Worm (Caenorhabditis elegans) whole organism, midembryonic: Measurements from ENCODE around the gene hdl-1.

Source experiments
- T22C8.4 ChIP-seq: fragments of 200-800 bp; sonication (Bioruptor generic); IDR thresholded peaks from 2 replicates; pipeline ENCODE4 v1.3.6; 2022; ENCODE audit warnings: missing genetic modification characterization, missing compliant biosample characterization
- cog-1 ChIP-seq: sonication (generic microtip); optimal IDR thresholded peaks from 2 replicates; lab custom pipeline; 2016; ENCODE audit warnings: missing genetic modification characterization, missing compliant biosample characterization
- flt-1 ChIP-seq: fragments of 200-800 bp; sonication (Bioruptor generic); IDR thresholded peaks from 2 replicates; pipeline ENCODE4 v1.3.6; 2022; ENCODE audit warnings: missing genetic modification characterization, missing compliant biosample characterization
- klf-2 ChIP-seq: fragments of 200-800 bp; sonication (Bioruptor generic); conservative IDR thresholded peaks from 2 replicates; pipeline ENCODE4 v1.3.6; 2022; ENCODE audit warnings: missing genetic modification reagents, missing genetic modification characterization, missing compliant biosample characterization
- med-1 ChIP-seq: sonication (generic microtip); optimal IDR thresholded peaks from 2 replicates; lab custom pipeline; 2017; ENCODE audit warnings: missing genetic modification characterization, mild to moderate bottlenecking, missing compliant biosample characterization, antibody characterized with exemption, missing genetic modification reagents; ENCODE audit not compliant: insufficient read depth
- ref-1 ChIP-seq: fragments of 200-800 bp; sonication (Bioruptor generic); conservative IDR thresholded peaks from 2 replicates; pipeline ENCODE4 v1.3.6; 2022; ENCODE audit warnings: missing genetic modification reagents, missing genetic modification characterization, missing compliant biosample characterization
- ztf-23 ChIP-seq: fragments of 200-800 bp; sonication (Bioruptor generic); IDR thresholded peaks from 2 replicates; pipeline ENCODE4 v1.3.6; 2022; ENCODE audit warnings: missing genetic modification reagents, missing genetic modification characterization, missing compliant biosample characterization
- ztf-29 ChIP-seq: fragments of 200-800 bp; sonication (Bioruptor generic); IDR thresholded peaks from 2 replicates; pipeline ENCODE4 v1.3.6; 2022; ENCODE audit warnings: missing genetic modification reagents, missing genetic modification characterization, missing compliant biosample characterization

DNA sequence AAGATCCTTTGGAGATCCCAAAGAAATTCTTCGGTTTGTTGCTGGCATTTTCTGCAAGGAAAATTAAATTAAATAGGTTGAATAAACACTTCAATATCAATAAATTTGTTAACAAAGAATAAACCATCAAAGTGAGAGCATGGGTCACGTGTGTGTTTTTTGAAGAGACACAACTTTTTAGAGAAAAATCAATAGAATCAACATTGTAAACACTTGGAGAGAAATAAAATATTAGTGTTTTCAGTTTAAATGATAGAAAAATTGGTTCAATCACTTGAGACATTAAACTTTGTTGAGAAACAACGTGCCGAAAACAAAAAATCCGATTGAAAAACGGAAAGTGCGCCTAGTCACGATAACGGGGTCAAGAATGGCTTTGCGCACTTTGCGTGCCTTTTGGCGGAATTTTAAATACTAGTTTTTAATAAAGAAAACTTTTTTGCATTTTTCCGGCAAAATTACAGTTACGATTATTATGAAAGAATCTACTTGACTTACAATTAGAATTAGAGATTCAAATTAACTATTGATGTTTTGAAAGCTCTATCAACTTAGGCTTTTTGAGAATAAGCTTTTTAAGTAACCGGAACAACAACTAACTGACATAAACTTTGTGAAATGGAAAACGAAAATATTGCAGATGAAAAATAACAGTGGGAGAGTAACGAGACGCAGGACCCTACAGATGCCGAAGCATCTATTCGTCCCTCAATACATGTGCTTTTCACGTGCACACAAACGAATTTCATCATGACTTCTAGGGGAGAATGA lies 12.1 kb upstream of the hdl-1 start, which contains the start of gene ZK829.7:
- TF ChIP-seq klf-2 (GFP tag; lab: Robert Waterston, UW) (no peak), cog-1 (tag; lab: Kevin White, UChicago) (peak; percentile 2), T22C8.4 (GFP tag; lab: Robert Waterston, UW) (no peak), ref-1 (GFP tag; lab: Robert Waterston, UW) (no peak), ztf-29 (GFP tag; lab: Robert Waterston, UW) (no peak), flt-1 (GFP tag; lab: Robert Waterston, UW) (no peak), med-1 (GFP tag; lab: Kevin White, UChicago) (no peak), ztf-23 (GFP tag; lab: Robert Waterston, UW) (no peak)
